Fruit fly (Drosophila melanogaster): ENCODE measurements around the gene Cyp305a1.

Cyp305a1 gene

dm6 chr3L:19791688-19792073 is 21.5 kb downstream of the Cyp305a1 start (continued):
- TF ChIP-seq jing (GFP tag; optimal IDR thresholded peaks at IDR 0.05) (no peak), CG2202 (tag; optimal IDR thresholded peaks at IDR 0.05) (no peak), sc (optimal IDR thresholded peaks at IDR 0.05) (no peak), sc (GFP tag; optimal IDR thresholded peaks at IDR 0.05) (no peak), Dp (GFP tag; optimal IDR thresholded peaks at IDR 0.05) (no peak), Fer1 (GFP tag; optimal IDR thresholded peaks at IDR 0.05) (peak; percentile 55), CG11398 (GFP tag; optimal IDR thresholded peaks at IDR 0.05) (peak; percentile 3), Chrac-16 (GFP tag; optimal IDR thresholded peaks at IDR 0.05) (no peak), tx (GFP tag; optimal IDR thresholded peaks at IDR 0.05) (no peak), kah (GFP tag; optimal IDR thresholded peaks at IDR 0.05) (peak; percentile 38), zen (tag; optimal IDR thresholded peaks at IDR 0.05) (peak; percentile 26), CG3065 (GFP tag; optimal IDR thresholded peaks at IDR 0.05) (no peak), CG15479 (GFP tag; optimal IDR thresholded peaks at IDR 0.05) (peak; percentile 98), bowl (GFP tag; IDR thresholded peaks at IDR 0.05) (no peak), CG10147 (GFP tag; optimal IDR thresholded peaks at IDR 0.05) (no peak), CG10959 (GFP tag; IDR thresholded peaks at IDR 0.05) (no peak), Bgb (GFP tag; IDR thresholded peaks at IDR 0.05; ENCODE audit: partially characterized antibody) (peak; percentile 31; the same call in 1 of the 2 replicates), Dip3 (GFP tag; optimal IDR thresholded peaks at IDR 0.05) (no peak), Rx (GFP tag; IDR thresholded peaks at IDR 0.05) (no peak), fd64A (GFP tag; optimal IDR thresholded peaks at IDR 0.05) (peak; percentile 17), CG31224 (GFP tag; IDR thresholded peaks at IDR 0.05) (no peak), CG1832 (GFP tag; optimal IDR thresholded peaks at IDR 0.05) (peak; percentile 96), ind (GFP tag; optimal IDR thresholded peaks at IDR 0.05) (no peak), CG10209 (GFP tag; optimal IDR thresholded peaks at IDR 0.05) (no peak), Ets97D (GFP tag; optimal IDR thresholded peaks at IDR 0.05) (no peak), lola (GFP tag; optimal IDR thresholded peaks at IDR 0.05) (no peak), toy (GFP tag; IDR thresholded peaks at IDR 0.05) (no peak), unc-4 (GFP tag; IDR thresholded peaks at IDR 0.05; ENCODE audit: partially characterized antibody) (no peak; the same call in 1 of the 2 replicates), Adf1 (GFP tag; IDR thresholded peaks at IDR 0.05) (peak; percentile 97), br (optimal IDR thresholded peaks at IDR 0.05) (no peak), NC2α (GFP tag; optimal IDR thresholded peaks at IDR 0.05) (no peak), D19B (GFP tag; optimal IDR thresholded peaks at IDR 0.05) (no peak), CG14050 (GFP tag; IDR thresholded peaks at IDR 0.05) (no peak), CG10321 (GFP tag; IDR thresholded peaks at IDR 0.05) (peak; percentile 83), CG14014 (GFP tag; IDR thresholded peaks at IDR 0.05) (no peak), CG12744 (GFP tag; optimal IDR thresholded peaks at IDR 0.05) (no peak), slbo (GFP tag; IDR thresholded peaks at IDR 0.05) (no peak), CG12299 (tag; optimal IDR thresholded peaks at IDR 0.05) (no peak)

dm6 chr3L:19790929-19791687 is 22.0 kb downstream of the Cyp305a1 start:
- no peak for TF ChIP-seq cas (GFP tag; IDR thresholded peaks at IDR 0.05)
- TF ChIP-seq Adf1 (GFP tag; IDR thresholded peaks at IDR 0.05), result no peak
- TF ChIP-seq CG13624 (GFP tag; optimal IDR thresholded peaks at IDR 0.05), result peak; percentile 64
- peak; percentile 69 for TF ChIP-seq Camta (GFP tag; optimal IDR thresholded peaks at IDR 0.05)
- peak; percentile 42 for TF ChIP-seq slou (GFP tag; optimal IDR thresholded peaks at IDR 0.05)
- TF ChIP-seq CG18476 (GFP tag; optimal IDR thresholded peaks at IDR 0.05), result peak; percentile 52
- no peak for TF ChIP-seq hbn (GFP tag; IDR thresholded peaks at IDR 0.05; ENCODE audit: partially characterized antibody)
- TF ChIP-seq wdn (GFP tag; IDR thresholded peaks at IDR 0.05), result 0 out of 2 replicates have a peak, but pooled peaks have one; percentile 33
- no peak for TF ChIP-seq usp (GFP tag; optimal IDR thresholded peaks at IDR 0.05)
- TF ChIP-seq wor (GFP tag; IDR thresholded peaks at IDR 0.05), result 0 out of 2 replicates have a peak, but pooled peaks have one; percentile 24
- peak; percentile 57 for TF ChIP-seq disco-r (GFP tag; optimal IDR thresholded peaks at IDR 0.05)
- TF ChIP-seq CG3407 (GFP tag; optimal IDR thresholded peaks at IDR 0.05), result peak; percentile 38
- peak; percentile 19 for TF ChIP-seq CG3838 (GFP tag; optimal IDR thresholded peaks at IDR 0.05)
- TF ChIP-seq zen (tag; optimal IDR thresholded peaks at IDR 0.05), result no peak
- no peak for TF ChIP-seq CG6272 (GFP tag; IDR thresholded peaks at IDR 0.05)
- TF ChIP-seq CG33557 (GFP tag; optimal IDR thresholded peaks at IDR 0.05), result peak; percentile 58
- peak; percentile 67 for TF ChIP-seq fd96Cb (tag; optimal IDR thresholded peaks at IDR 0.05)
